Worm (Caenorhabditis elegans): Measurements from ENCODE around the gene srz-62.

DNA sequence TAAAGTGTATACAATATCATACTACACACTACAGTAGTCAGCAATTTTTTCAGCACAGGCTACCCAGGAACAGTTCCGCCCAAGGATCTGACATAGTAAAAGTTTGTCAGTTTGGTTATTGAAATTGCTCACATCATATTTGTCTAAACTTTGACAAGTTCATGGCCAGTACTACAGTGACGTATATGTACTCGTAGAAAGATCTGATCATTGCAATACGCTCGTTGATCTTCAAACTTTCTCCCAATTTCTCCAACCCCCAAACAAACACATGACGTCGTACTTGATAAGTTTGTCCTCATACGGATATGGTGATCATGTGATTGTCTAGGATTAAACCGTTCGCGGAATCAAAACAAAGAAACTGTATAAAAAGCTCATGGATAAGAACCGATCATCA is 5.5 kb upstream of the srz-62 start, which contains the start of gene dct-8:
- no peak for TF ChIP-seq mdl-1 (tag; optimal IDR thresholded peaks at IDR 0.05)
- TF ChIP-seq snpc-4 (tag; optimal IDR thresholded peaks at IDR 0.05): no peak
- TF ChIP-seq lin-39 (tag; optimal IDR thresholded peaks at IDR 0.05): no peak
- TF ChIP-seq nhr-237 (tag; optimal IDR thresholded peaks at IDR 0.05): no peak
- no peak for TF ChIP-seq zag-1 (tag; optimal IDR thresholded peaks at IDR 0.05)
- no peak for TF ChIP-seq lsy-12 (tag; optimal IDR thresholded peaks at IDR 0.05)
- TF ChIP-seq R02D3.7 (tag; optimal IDR thresholded peaks at IDR 0.05): no peak
- TF ChIP-seq elt-1 (tag; optimal IDR thresholded peaks at IDR 0.05): no peak
- no peak for TF ChIP-seq ceh-9 (tag; optimal IDR thresholded peaks at IDR 0.05)
- no peak for TF ChIP-seq nhr-11 (tag; optimal IDR thresholded peaks at IDR 0.05)
- TF ChIP-seq ama-1 (optimal IDR thresholded peaks at IDR 0.05): no peak
- no peak for TF ChIP-seq ztf-11 (tag; optimal IDR thresholded peaks at IDR 0.05)
- TF ChIP-seq nhr-76 (tag; optimal IDR thresholded peaks at IDR 0.05): no peak
